Worm (Caenorhabditis elegans) whole organism, L4 larva: ENCODE results near the gene Y59E9AL.8.

Source experiments
- dmd-9 ChIP-seq: fragments of 200-800 bp; sonication (Bioruptor generic); IDR thresholded peaks from 2 replicates; pipeline ENCODE4 v1.3.6; 2022; ENCODE audit warnings: missing genetic modification reagents, missing genetic modification characterization, missing compliant biosample characterization
- fos-1 ChIP-seq: fragments of 150-350 bp; optimal IDR thresholded peaks from 2 replicates; lab custom pipeline; 2014; ENCODE audit warnings: missing biosample characterization, missing genetic modification characterization
- nhr-77 ChIP-seq: fragments of 150-350 bp; optimal IDR thresholded peaks from 2 replicates; lab custom pipeline; 2014; ENCODE audit warnings: missing biosample characterization, missing genetic modification characterization
- saeg-2 ChIP-seq: fragments of 200-800 bp; sonication (Bioruptor generic); IDR thresholded peaks from 2 replicates; pipeline ENCODE4 v1.3.6; 2022; ENCODE audit warnings: missing genetic modification reagents, missing genetic modification characterization, missing compliant biosample characterization
- snpc-4 ChIP-seq: fragments of 150-350 bp; optimal IDR thresholded peaks from 2 replicates; lab custom pipeline; 2014; ENCODE audit warnings: missing biosample characterization, missing genetic modification characterization

- TF ChIP-seq snpc-4, result no peak
- TF ChIP-seq nhr-77, result no peak
- TF ChIP-seq saeg-2 (GFP tag; lab: Robert Waterston, UW), result no peak
- no peak for TF ChIP-seq fos-1
- TF ChIP-seq dmd-9 (GFP tag; lab: Robert Waterston, UW), result no peak
Measured at ce11 chrIV:5204573-5204972, 19.6 kb downstream of the Y59E9AL.8 start, which contains the start of gene tni-4.
